Fruit fly (Drosophila melanogaster) whole organism, embryonic: ENCODE data around the gene DPCoAC.

Source experiments
- BEAF-32 ChIP-seq: fragments of 200-800 bp; sonication (Bioruptor generic); optimal IDR thresholded peaks from 3 replicates; lab custom pipeline; 2017; ENCODE audit warnings: missing biosample characterization, missing genetic modification characterization, mild to moderate bottlenecking, moderate library complexity, missing genetic modification reagents
- CG10366 ChIP-seq: fragments of 200-800 bp; sonication (Bioruptor generic); IDR thresholded peaks from 2 replicates; pipeline ENCODE4 v1.3.6; 2022; ENCODE audit warnings: missing biosample characterization, missing genetic modification characterization
- CG11695 ChIP-seq: fragments of 200-800 bp; sonication (Bioruptor generic); IDR thresholded peaks from 3 replicates; pipeline ENCODE4 v1.3.6; 2022; ENCODE audit warnings: missing biosample characterization, missing genetic modification characterization
- CG12104 ChIP-seq: fragments of 200-800 bp; sonication (Bioruptor generic); optimal IDR thresholded peaks from 3 replicates; lab custom pipeline; 2016; ENCODE audit warnings: missing biosample characterization, missing genetic modification characterization
- CG12942 ChIP-seq: fragments of 200-800 bp; sonication (Bioruptor generic); optimal IDR thresholded peaks from 3 replicates; lab custom pipeline; 2016; ENCODE audit warnings: missing biosample characterization, missing genetic modification characterization
- CG13894 ChIP-seq: fragments of 200-800 bp; sonication (Bioruptor generic); optimal IDR thresholded peaks from 3 replicates; lab custom pipeline; 2018; ENCODE audit warnings: missing biosample characterization, mild to moderate bottlenecking, missing genetic modification characterization, moderate library complexity
- CG15269 ChIP-seq: fragments of 200-800 bp; sonication (Bioruptor generic); optimal IDR thresholded peaks from 2 replicates; lab custom pipeline; 2018; ENCODE audit warnings: missing biosample characterization, mild to moderate bottlenecking, missing genetic modification characterization, moderate library complexity
- CG1602 ChIP-seq: fragments of 200-800 bp; sonication (Bioruptor generic); optimal IDR thresholded peaks from 3 replicates; lab custom pipeline; 2016; ENCODE audit warnings: missing biosample characterization, missing genetic modification characterization
- CG17361 ChIP-seq: fragments of 200-800 bp; sonication (Bioruptor generic); IDR thresholded peaks from 3 replicates; pipeline ENCODE4 v1.3.6; 2022; ENCODE audit warnings: missing biosample characterization, missing genetic modification characterization
- CG2199 ChIP-seq: fragments of 200-800 bp; sonication (Bioruptor generic); IDR thresholded peaks from 3 replicates; pipeline ENCODE4 v1.3.6; 2022; ENCODE audit warnings: missing biosample characterization, missing genetic modification characterization
- CG2202 ChIP-seq: fragments of 200-800 bp; sonication (Bioruptor generic); optimal IDR thresholded peaks from 2 replicates; lab custom pipeline; 2018; ENCODE audit warnings: missing biosample characterization, mild to moderate bottlenecking, missing genetic modification characterization
- CG4707 ChIP-seq: fragments of 200-800 bp; sonication (Bioruptor generic); optimal IDR thresholded peaks from 2 replicates; lab custom pipeline; 2018; ENCODE audit warnings: missing biosample characterization, mild to moderate bottlenecking, missing genetic modification characterization, moderate library complexity
- CG4854 ChIP-seq: fragments of 200-800 bp; sonication (Bioruptor generic); optimal IDR thresholded peaks from 2 replicates; lab custom pipeline; 2016; ENCODE audit warnings: missing biosample characterization, missing genetic modification characterization, inconsistent platforms
- CG6689 ChIP-seq: fragments of 200-800 bp; sonication (Bioruptor generic); IDR thresholded peaks from 2 replicates; pipeline ENCODE4 v1.3.6; 2022; ENCODE audit warnings: missing biosample characterization, missing genetic modification characterization
- CG7372 ChIP-seq: fragments of 200-800 bp; sonication (Bioruptor generic); IDR thresholded peaks from 2 replicates; pipeline ENCODE4 v1.3.6; 2022; ENCODE audit warnings: missing biosample characterization, missing genetic modification characterization
- CG8765 ChIP-seq: fragments of 200-800 bp; sonication (Bioruptor generic); IDR thresholded peaks from 2 replicates; pipeline ENCODE4 v1.3.6; 2022; ENCODE audit warnings: missing biosample characterization, missing genetic modification characterization
- Ets65A ChIP-seq: fragments of 200-800 bp; sonication (Bioruptor generic); peaks from one replicate; lab custom pipeline; 2016; ENCODE audit warnings: missing biosample characterization, missing genetic modification characterization
- Lim3 ChIP-seq: fragments of 200-800 bp; sonication (Bioruptor generic); IDR thresholded peaks from 2 replicates; pipeline ENCODE4 v1.3.6; 2022; ENCODE audit warnings: missing biosample characterization, missing genetic modification characterization
- MBD-R2 ChIP-seq: fragments of 200-800 bp; sonication (Bioruptor generic); IDR thresholded peaks from 2 replicates; pipeline ENCODE4 v1.3.6; 2022; ENCODE audit warnings: missing biosample characterization, missing genetic modification characterization
- Opbp ChIP-seq: fragments of 200-800 bp; sonication (Bioruptor generic); IDR thresholded peaks from 3 replicates; pipeline ENCODE4 v1.3.6; 2022; ENCODE audit warnings: missing biosample characterization, missing genetic modification characterization; ENCODE audit not compliant: partially characterized antibody
- PHDP ChIP-seq: fragments of 200-800 bp; sonication (Bioruptor generic); optimal IDR thresholded peaks from 3 replicates; lab custom pipeline; 2018; ENCODE audit warnings: missing biosample characterization, mild to moderate bottlenecking, missing genetic modification characterization, moderate library complexity
- Ptx1 ChIP-seq: fragments of 200-800 bp; sonication (Bioruptor generic); IDR thresholded peaks from 2 replicates; pipeline ENCODE4 v1.3.6; 2022; ENCODE audit warnings: missing biosample characterization, missing genetic modification characterization
- Rx ChIP-seq: fragments of 200-800 bp; sonication (Bioruptor generic); IDR thresholded peaks from 2 replicates; pipeline ENCODE4 v1.3.6; 2022; ENCODE audit warnings: missing biosample characterization, missing genetic modification characterization
- TFAM ChIP-seq: fragments of 200-800 bp; sonication (Bioruptor generic); optimal IDR thresholded peaks from 2 replicates; lab custom pipeline; 2017; ENCODE audit warnings: missing biosample characterization, missing genetic modification characterization, inconsistent platforms
- az2 ChIP-seq: fragments of 200-800 bp; sonication (Bioruptor generic); optimal IDR thresholded peaks from 3 replicates; lab custom pipeline; 2016; ENCODE audit warnings: missing biosample characterization, missing genetic modification characterization
- btn ChIP-seq: fragments of 200-800 bp; sonication (Bioruptor generic); optimal IDR thresholded peaks from 2 replicates; lab custom pipeline; 2016; ENCODE audit warnings: missing biosample characterization, missing genetic modification characterization
- cad ChIP-seq: fragments of >200 bp; optimal IDR thresholded peaks from 2 replicates; lab custom pipeline; 2017; ENCODE audit warnings: missing biosample characterization, missing genetic modification characterization
- cas ChIP-seq: fragments of 200-800 bp; sonication (Bioruptor generic); IDR thresholded peaks from 2 replicates; pipeline ENCODE4 v1.3.6; 2022; ENCODE audit warnings: missing biosample characterization, missing genetic modification characterization
- cato ChIP-seq: fragments of 200-800 bp; sonication (Bioruptor generic); optimal IDR thresholded peaks from 2 replicates; lab custom pipeline; 2016; ENCODE audit warnings: missing biosample characterization, missing genetic modification characterization, borderline replicate concordance
- crol ChIP-seq: fragments of 200-800 bp; sonication (Bioruptor generic); IDR thresholded peaks from 2 replicates; pipeline ENCODE4 v1.3.6; 2022; ENCODE audit warnings: missing biosample characterization, missing genetic modification characterization
- crp ChIP-seq, 2 experiments: fragments of 200-800 bp; sonication (Bioruptor generic); optimal IDR thresholded peaks; 2 replicates in 1 of 2; 3 replicates in 1 of 2; lab custom pipeline; 2017; ENCODE audit warnings: missing biosample characterization in 2 of 2, missing genetic modification characterization in 2 of 2, mild to moderate bottlenecking in 1 of 2, moderate library complexity in 1 of 2
- dysf ChIP-seq: fragments of 200-800 bp; sonication (Bioruptor generic); IDR thresholded peaks from 3 replicates; pipeline ENCODE4 v1.3.6; 2022; ENCODE audit warnings: missing biosample characterization, missing genetic modification characterization
- fru ChIP-seq: fragments of >200 bp; optimal IDR thresholded peaks from 2 replicates; lab custom pipeline; 2017
- gcm ChIP-seq: fragments of 200-800 bp; sonication (Bioruptor generic); optimal IDR thresholded peaks from 2 replicates; lab custom pipeline; 2019; ENCODE audit warnings: missing biosample characterization, mild to moderate bottlenecking, missing genetic modification characterization, moderate library complexity
- hbn ChIP-seq: fragments of 200-800 bp; sonication (Bioruptor generic); IDR thresholded peaks from 2 replicates; pipeline ENCODE4 v1.3.6; 2022; ENCODE audit warnings: missing biosample characterization, missing genetic modification characterization; ENCODE audit not compliant: partially characterized antibody
- hth ChIP-seq: fragments of >200 bp; optimal IDR thresholded peaks from 2 replicates; lab custom pipeline; 2017; ENCODE audit warnings: inconsistent platforms
- maf-S ChIP-seq: fragments of 200-800 bp; sonication (Bioruptor generic); optimal IDR thresholded peaks from 2 replicates; lab custom pipeline; 2016; ENCODE audit warnings: missing biosample characterization, missing genetic modification characterization
- nerfin-2 ChIP-seq: fragments of 200-800 bp; sonication (Bioruptor generic); IDR thresholded peaks from 2 replicates; pipeline ENCODE4 v1.3.6; 2022; ENCODE audit warnings: missing biosample characterization, missing genetic modification characterization; ENCODE audit not compliant: partially characterized antibody
- otp ChIP-seq: fragments of 200-800 bp; sonication (Bioruptor generic); IDR thresholded peaks from 3 replicates; pipeline ENCODE4, ENCODE4 v1.3.6; 2022; ENCODE audit warnings: missing biosample characterization, missing genetic modification characterization
- phol ChIP-seq: fragments of 200-800 bp; sonication (Bioruptor generic); optimal IDR thresholded peaks from 3 replicates; lab custom pipeline; 2018; ENCODE audit warnings: missing biosample characterization, mild to moderate bottlenecking, missing genetic modification characterization, moderate library complexity
- psq ChIP-seq: fragments of 200-800 bp; sonication (Bioruptor generic); optimal IDR thresholded peaks from 2 replicates; lab custom pipeline; 2017; ENCODE audit warnings: missing biosample characterization, missing genetic modification characterization
- ro ChIP-seq: fragments of 200-800 bp; sonication (Bioruptor generic); IDR thresholded peaks from 2 replicates; pipeline ENCODE4 v1.3.6; 2022; ENCODE audit warnings: missing biosample characterization, missing genetic modification characterization
- sna ChIP-seq: fragments of 200-800 bp; sonication (Bioruptor generic); IDR thresholded peaks from 2 replicates; pipeline ENCODE4 v1.3.6; 2022; ENCODE audit warnings: missing biosample characterization, missing genetic modification characterization; ENCODE audit not compliant: partially characterized antibody
- ssp ChIP-seq: fragments of 200-800 bp; sonication (Bioruptor generic); IDR thresholded peaks from 2 replicates; pipeline ENCODE4 v1.3.6; 2022; ENCODE audit warnings: missing biosample characterization, missing genetic modification characterization
- tap ChIP-seq: fragments of 200-800 bp; optimal IDR thresholded peaks from 3 replicates; lab custom pipeline; 2019; ENCODE audit warnings: missing biosample characterization, mild to moderate bottlenecking, missing genetic modification characterization, moderate library complexity
- vfl ChIP-seq: fragments of 200-800 bp; sonication (Bioruptor generic); optimal IDR thresholded peaks from 2 replicates; lab custom pipeline; 2016; ENCODE audit warnings: missing biosample characterization, missing genetic modification characterization
- vvl ChIP-seq: fragments of 200-800 bp; sonication (Bioruptor generic); IDR thresholded peaks from 2 replicates; pipeline ENCODE4 v1.3.6; 2022; ENCODE audit warnings: missing biosample characterization, missing genetic modification characterization
- yki ChIP-seq: fragments of >200 bp; optimal IDR thresholded peaks from 3 replicates; lab custom pipeline; 2018
- z ChIP-seq: fragments of 200-800 bp; sonication (Bioruptor generic); IDR thresholded peaks from 3 replicates; pipeline ENCODE4 v1.3.6; 2022; ENCODE audit warnings: missing biosample characterization, missing genetic modification characterization
- zfh1 ChIP-seq: fragments of 200-800 bp; sonication (Bioruptor generic); IDR thresholded peaks from 3 replicates; pipeline ENCODE4 v1.3.6; 2022; ENCODE audit warnings: missing biosample characterization, missing genetic modification characterization

DPCoAC gene

dm6 chr3R:20587630-20588479 lies 30.4 kb upstream of the DPCoAC start, which contains the start of gene Septin2 (continued):
- TF ChIP-seq CG7372 (GFP tag; lab: Robert Waterston, UW) (no peak; the same call in none of the 2 replicates), CG10366 (GFP tag; lab: Robert Waterston, UW) (peak; percentile 49; the same call in 1 of the 2 replicates), PHDP (peak; percentile 77), CG17361 (GFP tag; lab: Robert Waterston, UW) (peak; percentile 84), psq (GFP tag; lab: Kevin White, UChicago) (peak; percentile 13), Lim3 (GFP tag; lab: Robert Waterston, UW) (no peak), crp (GFP tag; optimal IDR thresholded peaks at IDR 0.05; lab: Kevin White, UChicago) (no peak), fru (no peak), CG13894 (tag; lab: Kevin White, UChicago) (no peak), CG11695 (GFP tag; lab: Robert Waterston, UW) (peak; percentile 82), BEAF-32 (GFP tag; lab: Kevin White, UChicago) (no peak), dysf (GFP tag; lab: Robert Waterston, UW) (peak; percentile 77), Ptx1 (peak; percentile 66), phol (tag; lab: Kevin White, UChicago) (peak; percentile 86), otp (GFP tag; lab: Robert Waterston, UW) (no peak; the same call in 2 of the 3 replicates), CG2199 (GFP tag; lab: Robert Waterston, UW) (0 out of 3 replicates have a peak, but pooled peaks have one; percentile 46), MBD-R2 (GFP tag; lab: Robert Waterston, UW) (no peak; the same call in none of the 2 replicates), sna (GFP tag; lab: Robert Waterston, UW) (peak; percentile 42; the same call in 1 of the 2 replicates), z (GFP tag; lab: Robert Waterston, UW) (no peak), CG8765 (GFP tag; lab: Robert Waterston, UW) (peak; percentile 7; the same call in 1 of the 2 replicates), Rx (peak; percentile 42; the same call in 1 of the 2 replicates), vfl (GFP tag; lab: Kevin White, UChicago) (no peak), az2 (GFP tag; lab: Kevin White, UChicago) (peak; percentile 82), nerfin-2 (GFP tag; lab: Robert Waterston, UW) (no peak), gcm (GFP tag; lab: Kevin White, UChicago) (peak; percentile 86), vvl (GFP tag; lab: Robert Waterston, UW) (peak; percentile 52; the same call in 1 of the 2 replicates), CG2202 (peak; percentile 62), CG12942 (peak; percentile 75), Ets65A (GFP tag; lab: Kevin White, UChicago) (no peak), Opbp (GFP tag; lab: Robert Waterston, UW) (no peak), maf-S (GFP tag; lab: Kevin White, UChicago) (peak; percentile 23), yki (lab: Kevin White, UChicago) (no peak), crol (GFP tag; lab: Robert Waterston, UW) (0 out of 2 replicates have a peak, but pooled peaks have one; percentile 8), zfh1 (peak; percentile 73), cato (GFP tag; lab: Kevin White, UChicago) (peak; percentile 76), CG15269 (peak; percentile 77), CG4707 (GFP tag; lab: Kevin White, UChicago) (peak; percentile 35), ssp (GFP tag; lab: Robert Waterston, UW) (peak; percentile 56; the same call in 1 of the 2 replicates), CG12104 (GFP tag; lab: Kevin White, UChicago) (peak; percentile 83), TFAM (GFP tag; lab: Kevin White, UChicago) (peak; percentile 22), ro (GFP tag; lab: Robert Waterston, UW) (no peak), btn (GFP tag; lab: Kevin White, UChicago) (peak; percentile 56), CG4854 (GFP tag; lab: Kevin White, UChicago) (peak; percentile 65), cad (no peak), hbn (GFP tag; lab: Robert Waterston, UW) (no peak), cas (GFP tag; lab: Robert Waterston, UW) (no peak), tap (tag; lab: Kevin White, UChicago) (peak; percentile 86), CG6689 (peak; percentile 75), CG1602 (GFP tag; lab: Kevin White, UChicago) (peak; percentile 73), hth (lab: Kevin White, UChicago) (no peak)
